Fruit fly (Drosophila melanogaster) whole organism, embryonic: Measurements from ENCODE around the gene arm.

Experiments
- Atf3 ChIP-seq: fragments of 200-800 bp; sonication (Bioruptor generic); optimal IDR thresholded peaks from 3 replicates; lab custom pipeline; 2016; ENCODE audit warnings: missing biosample characterization, missing genetic modification characterization
- B-H1 ChIP-seq: fragments of 200-800 bp; sonication (Bioruptor generic); IDR thresholded peaks from 3 replicates; pipeline ENCODE4 v1.3.6; 2022; ENCODE audit warnings: missing biosample characterization, missing genetic modification characterization
- CG10431 ChIP-seq: fragments of 200-800 bp; sonication (Bioruptor generic); optimal IDR thresholded peaks from 3 replicates; lab custom pipeline; 2018; ENCODE audit warnings: missing biosample characterization, mild to moderate bottlenecking, missing genetic modification characterization
- CG11093 ChIP-seq: fragments of 200-800 bp; sonication (Bioruptor generic); IDR thresholded peaks from 3 replicates; pipeline ENCODE4 v1.3.6; 2022; ENCODE audit warnings: missing biosample characterization, missing genetic modification characterization
- CG11456 ChIP-seq: fragments of 200-800 bp; sonication (Bioruptor generic); IDR thresholded peaks from 3 replicates; pipeline ENCODE4 v1.3.6; 2022; ENCODE audit warnings: missing biosample characterization, missing genetic modification characterization
- CG12219 ChIP-seq: fragments of 200-800 bp; sonication (Bioruptor generic); optimal IDR thresholded peaks from 3 replicates; lab custom pipeline; 2018; ENCODE audit warnings: missing biosample characterization, mild to moderate bottlenecking, missing genetic modification characterization
- CG17359 ChIP-seq: fragments of 200-800 bp; sonication (Bioruptor generic); optimal IDR thresholded peaks from 3 replicates; lab custom pipeline; 2018; ENCODE audit warnings: missing biosample characterization, mild to moderate bottlenecking, missing genetic modification characterization, moderate library complexity
- CG2202 ChIP-seq: fragments of 200-800 bp; sonication (Bioruptor generic); optimal IDR thresholded peaks from 2 replicates; lab custom pipeline; 2018; ENCODE audit warnings: missing biosample characterization, mild to moderate bottlenecking, missing genetic modification characterization
- CG30020 ChIP-seq: fragments of 200-800 bp; optimal IDR thresholded peaks from 2 replicates; lab custom pipeline; 2019; ENCODE audit warnings: missing biosample characterization, mild to moderate bottlenecking, missing genetic modification characterization, moderate library complexity
- CG31224 ChIP-seq: fragments of 200-800 bp; sonication (Bioruptor generic); IDR thresholded peaks from 2 replicates; pipeline ENCODE4 v1.3.6; 2022; ENCODE audit warnings: missing biosample characterization, missing genetic modification characterization
- CG32532 ChIP-seq: fragments of 200-800 bp; sonication (Bioruptor generic); IDR thresholded peaks from 2 replicates; pipeline ENCODE4 v1.3.6; 2022; ENCODE audit warnings: missing biosample characterization, missing genetic modification characterization
- CG32772 ChIP-seq: fragments of 200-800 bp; sonication (Bioruptor generic); IDR thresholded peaks from 2 replicates; pipeline ENCODE4 v1.3.6; 2022; ENCODE audit warnings: missing biosample characterization, missing genetic modification characterization
- CG3847 ChIP-seq: fragments of 200-800 bp; sonication (Bioruptor generic); IDR thresholded peaks from 2 replicates; pipeline ENCODE4 v1.3.6; 2022; ENCODE audit warnings: missing biosample characterization, missing genetic modification characterization
- CG3995 ChIP-seq: fragments of 200-800 bp; sonication (Bioruptor generic); optimal IDR thresholded peaks from 3 replicates; lab custom pipeline; 2016; ENCODE audit warnings: missing biosample characterization, missing genetic modification characterization
- CG4404 ChIP-seq: fragments of 200-800 bp; sonication (Bioruptor generic); IDR thresholded peaks from 2 replicates; pipeline ENCODE4 v1.3.6; 2022; ENCODE audit warnings: missing biosample characterization, missing genetic modification characterization
- CG4730 ChIP-seq: fragments of 200-800 bp; sonication (Bioruptor generic); IDR thresholded peaks from 2 replicates; pipeline ENCODE4 v1.3.6; 2022; ENCODE audit warnings: missing biosample characterization, missing genetic modification characterization
- CG5180 ChIP-seq: fragments of 200-800 bp; sonication (Bioruptor generic); optimal IDR thresholded peaks from 3 replicates; lab custom pipeline; 2017; ENCODE audit warnings: missing biosample characterization, missing genetic modification characterization, mild to moderate bottlenecking, moderate library complexity, missing genetic modification reagents
- CG5953 ChIP-seq: fragments of 200-800 bp; sonication (Bioruptor generic); IDR thresholded peaks from 2 replicates; pipeline ENCODE4 v1.3.6; 2022; ENCODE audit warnings: missing biosample characterization, missing genetic modification characterization
- CG6765 ChIP-seq: fragments of 200-800 bp; sonication (Bioruptor generic); optimal IDR thresholded peaks from 3 replicates; lab custom pipeline; 2017; ENCODE audit warnings: missing biosample characterization, mild to moderate bottlenecking, missing genetic modification characterization
- CG7786 ChIP-seq: fragments of 200-800 bp; sonication (Bioruptor generic); optimal IDR thresholded peaks from 2 replicates; lab custom pipeline; 2016; ENCODE audit warnings: missing biosample characterization, missing genetic modification characterization
- CG8388 ChIP-seq: fragments of 200-800 bp; sonication (Bioruptor generic); optimal IDR thresholded peaks from 2 replicates; lab custom pipeline; 2019; ENCODE audit warnings: missing biosample characterization, mild to moderate bottlenecking, missing genetic modification characterization, moderate library complexity
- CG9609 ChIP-seq: fragments of 200-800 bp; sonication (Bioruptor generic); optimal IDR thresholded peaks from 3 replicates; lab custom pipeline; 2016; ENCODE audit warnings: missing biosample characterization, missing genetic modification characterization
- Fer3 ChIP-seq: fragments of 200-800 bp; sonication (Bioruptor generic); optimal IDR thresholded peaks from 2 replicates; lab custom pipeline; 2018; ENCODE audit warnings: missing biosample characterization, mild to moderate bottlenecking, missing genetic modification characterization, moderate library complexity
- Gug ChIP-seq: fragments of 200-800 bp; sonication (Bioruptor generic); IDR thresholded peaks from 4 replicates; pipeline ENCODE4 v1.3.6; 2022; ENCODE audit warnings: missing biosample characterization, missing genetic modification characterization
- HLH3B ChIP-seq: fragments of 200-800 bp; sonication (Bioruptor generic); IDR thresholded peaks from 2 replicates; pipeline ENCODE4 v1.3.6; 2022; ENCODE audit warnings: missing biosample characterization, missing genetic modification characterization
- HLH54F ChIP-seq: fragments of 200-800 bp; sonication (Bioruptor generic); optimal IDR thresholded peaks from 3 replicates; lab custom pipeline; 2016; ENCODE audit warnings: missing biosample characterization, missing genetic modification characterization
- Hr39 ChIP-seq: fragments of >200 bp; optimal IDR thresholded peaks from 2 replicates; lab custom pipeline; 2017
- NC2β ChIP-seq: fragments of 200-800 bp; sonication (Bioruptor generic); optimal IDR thresholded peaks from 2 replicates; lab custom pipeline; 2016; ENCODE audit warnings: missing biosample characterization, missing genetic modification characterization
- Rx ChIP-seq: fragments of 200-800 bp; sonication (Bioruptor generic); IDR thresholded peaks from 2 replicates; pipeline ENCODE4 v1.3.6; 2022; ENCODE audit warnings: missing biosample characterization, missing genetic modification characterization
- Taf1 ChIP-seq: fragments of 200-800 bp; sonication (Bioruptor generic); IDR thresholded peaks from 2 replicates; pipeline ENCODE4 v1.3.6; 2022; ENCODE audit warnings: missing biosample characterization, missing genetic modification characterization
- ase ChIP-seq: fragments of 200-800 bp; sonication (Bioruptor generic); IDR thresholded peaks from 3 replicates; pipeline ENCODE4 v1.3.6; 2022; ENCODE audit warnings: missing biosample characterization, missing genetic modification characterization
- chif ChIP-seq, 2 experiments: fragments of 200-800 bp; sonication (Bioruptor generic); optimal IDR thresholded peaks; 3 replicates each; lab custom pipeline; 2016; ENCODE audit warnings: missing biosample characterization in 2 of 2, missing genetic modification characterization in 2 of 2
- ems ChIP-seq: fragments of 200-800 bp; sonication (Bioruptor generic); optimal IDR thresholded peaks from 3 replicates; lab custom pipeline; 2016; ENCODE audit warnings: missing biosample characterization, missing genetic modification characterization
- esg ChIP-seq: fragments of 200-800 bp; sonication (Bioruptor generic); conservative IDR thresholded peaks from 2 replicates; pipeline ENCODE4 v1.3.6; 2022; ENCODE audit warnings: missing biosample characterization, missing genetic modification characterization
- fu2 ChIP-seq: fragments of 200-800 bp; sonication (Bioruptor generic); optimal IDR thresholded peaks from 2 replicates; lab custom pipeline; 2016; ENCODE audit warnings: missing biosample characterization, missing genetic modification characterization
- grn ChIP-seq: fragments of 200-800 bp; sonication (Bioruptor generic); optimal IDR thresholded peaks from 3 replicates; lab custom pipeline; 2017; ENCODE audit warnings: missing biosample characterization, missing genetic modification characterization
- gsb-n ChIP-seq: fragments of 200-800 bp; sonication (Bioruptor generic); optimal IDR thresholded peaks from 3 replicates; lab custom pipeline; 2018; ENCODE audit warnings: missing biosample characterization, mild to moderate bottlenecking, missing genetic modification characterization
- her ChIP-seq: fragments of 200-800 bp; sonication (Bioruptor generic); optimal IDR thresholded peaks from 2 replicates; lab custom pipeline; 2016; ENCODE audit warnings: missing biosample characterization, missing genetic modification characterization
- ind ChIP-seq: fragments of 200-800 bp; sonication (Bioruptor generic); optimal IDR thresholded peaks from 3 replicates; lab custom pipeline; 2016; ENCODE audit warnings: missing biosample characterization, missing genetic modification characterization
- jumu ChIP-seq: fragments of 200-800 bp; sonication (Bioruptor generic); optimal IDR thresholded peaks from 3 replicates; lab custom pipeline; 2016; ENCODE audit warnings: missing biosample characterization, missing genetic modification characterization
- klu ChIP-seq: fragments of 200-800 bp; sonication (Bioruptor generic); IDR thresholded peaks from 2 replicates; pipeline ENCODE4 v1.3.6; 2022; ENCODE audit warnings: missing biosample characterization, missing genetic modification characterization
- lab ChIP-seq: fragments of 200-800 bp; sonication (Bioruptor generic); optimal IDR thresholded peaks from 3 replicates; lab custom pipeline; 2017; ENCODE audit warnings: missing biosample characterization, missing genetic modification characterization, mild to moderate bottlenecking, moderate library complexity, missing genetic modification reagents
- lola ChIP-seq, 3 experiments: fragments of >200 bp in 2 of 3; fragments of 200-800 bp in 1 of 3; sonication (Bioruptor generic) in 1 of 3; optimal IDR thresholded peaks; 2 replicates each; lab custom pipeline; 2017 to 2019; ENCODE audit warnings: missing biosample characterization in 3 of 3, missing genetic modification characterization in 3 of 3, mild to moderate bottlenecking in 1 of 3, moderate library complexity in 1 of 3
- nerfin-2 ChIP-seq: fragments of 200-800 bp; sonication (Bioruptor generic); IDR thresholded peaks from 2 replicates; pipeline ENCODE4 v1.3.6; 2022; ENCODE audit warnings: missing biosample characterization, missing genetic modification characterization; ENCODE audit not compliant: partially characterized antibody
- odd ChIP-seq: fragments of 200-800 bp; sonication (Bioruptor generic); optimal IDR thresholded peaks from 2 replicates; lab custom pipeline; 2017; ENCODE audit warnings: missing biosample characterization, mild to moderate bottlenecking, missing genetic modification characterization
- ranshi ChIP-seq: fragments of 200-800 bp; sonication (Bioruptor generic); IDR thresholded peaks from 2 replicates; pipeline ENCODE4 v1.3.6; 2022; ENCODE audit warnings: missing biosample characterization, missing genetic modification characterization
- sens ChIP-seq: fragments of 200-800 bp; sonication (Bioruptor generic); peaks from one replicate; lab custom pipeline; 2016; ENCODE audit warnings: missing biosample characterization, missing genetic modification characterization
- vvl ChIP-seq: fragments of 200-800 bp; sonication (Bioruptor generic); IDR thresholded peaks from 2 replicates; pipeline ENCODE4 v1.3.6; 2022; ENCODE audit warnings: missing biosample characterization, missing genetic modification characterization
- zfh1 ChIP-seq: fragments of 200-800 bp; sonication (Bioruptor generic); IDR thresholded peaks from 3 replicates; pipeline ENCODE4 v1.3.6; 2022; ENCODE audit warnings: missing biosample characterization, missing genetic modification characterization

arm gene

dm6 chrX:1944245-1945114, 44.0 kb upstream of the arm start (continued):
- 0 out of 2 replicates have a peak, but pooled peaks have one; percentile 26 for TF ChIP-seq CG4730
- no peak for TF ChIP-seq Hr39 (lab: Kevin White, UChicago)
- TF ChIP-seq CG30020 (tag; lab: Kevin White, UChicago), result no peak
- peak; percentile 55 for TF ChIP-seq CG9609 (GFP tag; lab: Kevin White, UChicago)
- peak; percentile 45 for TF ChIP-seq CG2202 (tag; lab: Kevin White, UChicago)
- TF ChIP-seq klu (GFP tag; lab: Robert Waterston, UW), result 0 out of 2 replicates have a peak, but pooled peaks have one; percentile 24
- peak; percentile 31 for TF ChIP-seq CG3995 (GFP tag; lab: Kevin White, UChicago)
- TF ChIP-seq CG32532 (GFP tag; lab: Robert Waterston, UW), result peak; percentile 64
- peak; percentile 42 for TF ChIP-seq fu2 (GFP tag; lab: Kevin White, UChicago)
- no peak for TF ChIP-seq CG6765
- TF ChIP-seq HLH3B (GFP tag; lab: Robert Waterston, UW), result peak; percentile 53; the same call in 1 of the 2 replicates
- TF ChIP-seq NC2β (GFP tag; lab: Kevin White, UChicago), result no peak
- TF ChIP-seq grn (GFP tag; lab: Kevin White, UChicago), result no peak
- peak; percentile 30 for TF ChIP-seq CG12219 (GFP tag; lab: Kevin White, UChicago)
- TF ChIP-seq ind (GFP tag; lab: Kevin White, UChicago), result peak; percentile 66
- peak; percentile 71 for TF ChIP-seq Gug (GFP tag; lab: Robert Waterston, UW)
- peak; percentile 55 for TF ChIP-seq CG7786
- peak; percentile 35; the same call in 1 of the 3 replicates for TF ChIP-seq CG11093 (GFP tag; lab: Robert Waterston, UW)
- peak; percentile 42 for TF ChIP-seq Fer3
- peak; percentile 39; the same call in 1 of the 2 replicates for TF ChIP-seq CG3847 (GFP tag; lab: Robert Waterston, UW)
- TF ChIP-seq zfh1 (GFP tag; lab: Robert Waterston, UW), result peak; percentile 63; the same call in 2 of the 3 replicates
- TF ChIP-seq gsb-n (tag; lab: Kevin White, UChicago), result peak; percentile 27
- no peak for TF ChIP-seq odd
- TF ChIP-seq CG17359, result peak; percentile 40
- TF ChIP-seq ase (GFP tag; lab: Robert Waterston, UW), result peak; percentile 42; the same call in 1 of the 3 replicates
- peak; percentile 57; the same call in 1 of the 2 replicates for TF ChIP-seq esg (GFP tag; lab: Robert Waterston, UW)
- no peak for TF ChIP-seq CG5180 (GFP tag; lab: Kevin White, UChicago)
- peak; percentile 30 for TF ChIP-seq ems (GFP tag; lab: Kevin White, UChicago)
- peak; percentile 36 for TF ChIP-seq jumu
- peak; percentile 40; the same call in 1 of the 2 replicates for TF ChIP-seq CG31224 (GFP tag; lab: Robert Waterston, UW)
- TF ChIP-seq Rx (GFP tag; lab: Robert Waterston, UW), result 0 out of 2 replicates have a peak, but pooled peaks have one; percentile 45
- peak; percentile 64 for TF ChIP-seq CG11456 (GFP tag; lab: Robert Waterston, UW)
- peak; percentile 33; the same call in 1 of the 3 replicates for TF ChIP-seq B-H1 (GFP tag; lab: Robert Waterston, UW)
- TF ChIP-seq CG5953, result 0 out of 2 replicates have a peak, but pooled peaks have one; percentile 38
- peak; percentile 93 for TF ChIP-seq sens (GFP tag; lab: Kevin White, UChicago)
- TF ChIP-seq CG8388 (GFP tag; lab: Kevin White, UChicago), result peak; percentile 62
- TF ChIP-seq CG4404 (GFP tag; lab: Robert Waterston, UW), result peak; percentile 39; the same call in 1 of the 2 replicates
- TF ChIP-seq vvl (GFP tag; lab: Robert Waterston, UW), result peak; percentile 44; the same call in 1 of the 2 replicates
- TF ChIP-seq CG10431 (GFP tag; lab: Kevin White, UChicago), result peak; percentile 93
- peak; percentile 5 to 14 for TF ChIP-seq chif (GFP tag; optimal IDR thresholded peaks at IDR 0.05; lab: Kevin White, UChicago)
- no peak for TF ChIP-seq nerfin-2 (GFP tag; lab: Robert Waterston, UW)
- peak; percentile 61 for TF ChIP-seq lab
- TF ChIP-seq lola (GFP tag; optimal IDR thresholded peaks at IDR 0.05; lab: Kevin White, UChicago), result peak in 1 of 3 experiments; percentile 7
- peak; percentile 39 for TF ChIP-seq HLH54F
- TF ChIP-seq Atf3 (GFP tag; lab: Kevin White, UChicago), result peak; percentile 38
- TF ChIP-seq CG32772 (GFP tag; lab: Robert Waterston, UW), result peak; percentile 45
- peak; percentile 69 for TF ChIP-seq ranshi
- TF ChIP-seq her (GFP tag; lab: Kevin White, UChicago), result peak; percentile 74
- TF ChIP-seq Taf1 (GFP tag; lab: Robert Waterston, UW), result 0 out of 2 replicates have a peak, but pooled peaks have one; percentile 21
